Fruit fly (Drosophila melanogaster): ENCODE results near the gene Vps60.

- TF ChIP-seq lz (GFP tag; optimal IDR thresholded peaks at IDR 0.05) (no peak), CG10631 (GFP tag; optimal IDR thresholded peaks at IDR 0.05) (no peak), CG3032 (tag; optimal IDR thresholded peaks at IDR 0.05) (no peak), CG6792 (GFP tag; optimal IDR thresholded peaks at IDR 0.05) (no peak), topi (GFP tag; optimal IDR thresholded peaks at IDR 0.05) (no peak), Eip78C (GFP tag) (no peak)
Measured at dm6 chr3L:17654668-17655050, 33.2 kb upstream of the Vps60 start.
